Fruit fly (Drosophila melanogaster): ENCODE measurements around the gene CAH5.
A peak's percentile ranks its signal among the peaks of the same experiment; 100 is the strongest.

The CAH5 gene

dm6 chr3R:31262298-31262697 is at the start of gene CAH5:
CAH5 (plus strand) TSS chr3R:31262598.
- TF ChIP-seq woc (GFP tag; optimal IDR thresholded peaks at IDR 0.05), result no peak
- TF ChIP-seq Abd-B (GFP tag; optimal IDR thresholded peaks at IDR 0.05), result no peak
- TF ChIP-seq Sp1 (GFP tag; optimal IDR thresholded peaks at IDR 0.05), result no peak
- TF ChIP-seq CrebA (GFP tag; optimal IDR thresholded peaks at IDR 0.05; ENCODE audit: borderline replicate concordance), result no peak

dm6 chr3R:31213227-31213626 is 49.2 kb upstream of the CAH5 start, which contains the start of the genes Zwilch and CG1542:
Zwilch (minus strand) TSS chr3R:31213376.
CG1542 (plus strand) TSS chr3R:31213458.
- TF ChIP-seq GATAd (GFP tag; optimal IDR thresholded peaks at IDR 0.05) (no peak), Myc (optimal IDR thresholded peaks at IDR 0.05) (peak; percentile 59)

DNA sequence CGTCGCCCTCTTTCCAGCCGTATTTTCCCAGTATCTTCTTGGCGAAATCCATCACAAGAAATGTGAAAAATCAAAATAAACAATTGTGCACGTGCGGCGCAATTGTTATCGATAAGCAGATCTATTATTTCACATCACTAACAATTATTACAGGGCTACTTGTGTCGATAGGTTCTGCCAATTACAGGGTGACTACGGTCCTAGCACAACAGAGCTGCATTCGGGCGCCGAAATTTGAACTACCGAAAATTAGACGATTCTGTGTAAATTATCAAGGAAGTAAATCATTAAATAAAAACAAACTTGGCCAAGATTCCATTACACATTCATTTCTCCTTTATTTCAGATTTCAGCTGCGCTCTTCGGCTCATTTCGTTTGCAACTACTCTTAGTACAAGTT is 46.6 kb upstream of the CAH5 start, which contains the start of gene CG15561:
Gene CG15561 (minus strand): TSS at position 113 of the 400 bp plus-strand sequence.
- TF ChIP-seq jim (GFP tag; optimal IDR thresholded peaks at IDR 0.05) (no peak), tai (GFP tag; optimal IDR thresholded peaks at IDR 0.05) (no peak), dsf (GFP tag; optimal IDR thresholded peaks at IDR 0.05; ENCODE audit: borderline replicate concordance) (no peak), sage (GFP tag; optimal IDR thresholded peaks at IDR 0.05) (no peak), GATAd (GFP tag; optimal IDR thresholded peaks at IDR 0.05) (no peak), dl (GFP tag; optimal IDR thresholded peaks at IDR 0.05; ENCODE audit: insufficient read depth in 1 of 2, partially characterized antibody in 2 of 2) (no peak), Rel (GFP tag; optimal IDR thresholded peaks at IDR 0.05) (no peak), Rel (tag; optimal IDR thresholded peaks at IDR 0.05) (peak; percentile 45), sv (GFP tag; optimal IDR thresholded peaks at IDR 0.05) (no peak), br (GFP tag; optimal IDR thresholded peaks at IDR 0.05) (no peak), HLH106 (tag; optimal IDR thresholded peaks at IDR 0.05) (peak; percentile 36), Hr83 (GFP tag; optimal IDR thresholded peaks at IDR 0.05; ENCODE audit: poor library complexity, severe bottlenecking) (peak; percentile 80), rgr (GFP tag; optimal IDR thresholded peaks at IDR 0.05) (no peak), foxo (GFP tag; optimal IDR thresholded peaks at IDR 0.05) (no peak), Myc (optimal IDR thresholded peaks at IDR 0.05) (peak; percentile 27)

DNA sequence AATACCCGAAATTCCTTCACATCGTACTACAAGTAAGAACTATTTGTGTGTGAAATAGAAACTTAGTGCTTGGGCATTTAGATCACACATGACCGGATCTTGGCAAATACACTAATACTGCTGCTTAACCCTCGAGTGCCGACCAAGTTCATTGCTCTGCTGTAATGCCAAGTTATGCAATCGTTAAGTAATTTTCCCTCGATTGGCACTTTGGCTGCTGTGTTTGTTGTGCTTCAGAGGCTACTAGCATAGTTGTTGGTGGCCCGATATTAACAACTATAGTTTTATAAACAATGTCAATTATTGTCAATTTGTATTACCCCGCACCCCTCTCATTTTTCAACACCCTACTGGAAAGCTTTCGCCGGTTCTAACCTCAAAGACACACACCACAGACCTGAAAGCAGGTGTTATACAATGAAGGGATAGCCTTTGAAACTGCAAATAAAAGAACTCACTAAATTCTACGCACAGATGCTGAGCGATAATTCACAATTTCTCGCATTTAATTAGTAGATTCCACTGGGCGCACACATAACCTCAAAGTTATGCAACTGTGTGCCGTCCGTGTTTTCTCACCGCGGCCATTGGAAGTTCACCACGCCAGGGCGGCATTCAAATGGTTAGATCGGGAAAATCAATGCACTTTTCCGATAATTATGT is 44.1 kb upstream of the CAH5 start:
- TF ChIP-seq Sp1 (GFP tag; optimal IDR thresholded peaks at IDR 0.05), result peak; percentile 6
- no peak for TF ChIP-seq ey (GFP tag; optimal IDR thresholded peaks at IDR 0.05)
- TF ChIP-seq Myc (optimal IDR thresholded peaks at IDR 0.05), result peak; percentile 51
- no peak for TF ChIP-seq Rel (GFP tag; optimal IDR thresholded peaks at IDR 0.05)
- TF ChIP-seq Rel (tag; optimal IDR thresholded peaks at IDR 0.05), result peak; percentile 28

DNA sequence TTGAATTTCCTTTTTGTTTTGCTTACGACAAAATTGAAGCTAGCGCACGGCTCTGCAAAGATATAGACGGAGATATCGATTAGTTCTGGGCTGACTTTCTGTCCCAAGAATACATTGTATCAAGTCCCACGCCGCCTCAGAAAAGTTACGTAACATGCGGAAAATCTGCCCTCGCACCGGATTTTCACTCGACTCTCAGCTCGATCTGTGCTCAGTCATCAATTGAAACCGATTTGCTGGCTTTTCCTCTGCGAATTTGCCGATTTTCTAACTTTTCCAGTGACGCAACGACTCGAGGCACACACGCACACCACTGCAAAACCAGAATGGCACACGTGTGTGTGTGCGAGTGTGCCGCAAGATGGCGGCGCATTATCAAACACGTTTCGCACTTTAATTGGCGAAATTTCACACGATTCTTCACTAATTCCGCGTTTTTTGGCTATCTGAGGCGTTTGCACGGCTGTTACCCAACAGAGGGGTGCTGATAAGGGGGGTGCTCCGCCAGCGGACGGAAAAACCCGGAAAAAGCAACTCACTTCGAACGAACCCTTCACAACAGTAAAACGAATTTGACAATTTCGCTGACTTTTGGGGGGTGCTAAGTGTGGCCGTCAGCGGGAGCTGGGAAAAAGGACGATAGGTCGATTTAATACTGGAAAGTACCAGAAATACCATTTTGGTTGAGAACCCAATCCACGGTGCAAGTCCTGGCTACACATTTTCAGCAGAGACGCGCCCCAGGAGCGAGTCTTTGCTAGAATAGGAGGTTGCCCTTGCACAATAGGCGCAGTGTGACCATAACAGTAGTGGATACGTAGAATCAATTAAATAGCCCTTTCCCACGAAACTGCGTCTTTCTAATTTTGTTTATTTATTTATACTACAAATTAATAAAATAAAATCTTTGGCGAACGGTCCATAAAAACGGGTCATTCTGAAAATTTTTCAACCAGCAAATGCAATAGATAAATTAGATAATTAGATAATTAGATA is 43.1 kb upstream of the CAH5 start, which contains the start of gene ATPsynC:
Gene ATPsynC (minus strand): TSS at position 634 of the 996 bp plus-strand sequence.
- no peak for TF ChIP-seq lola (GFP tag; optimal IDR thresholded peaks at IDR 0.05)
- TF ChIP-seq h (GFP tag; optimal IDR thresholded peaks at IDR 0.05), result peak; percentile 59
- TF ChIP-seq tai (GFP tag; optimal IDR thresholded peaks at IDR 0.05), result no peak
- TF ChIP-seq dsf (GFP tag; optimal IDR thresholded peaks at IDR 0.05; ENCODE audit: borderline replicate concordance), result no peak
- TF ChIP-seq HLH106 (tag; optimal IDR thresholded peaks at IDR 0.05), result peak; percentile 7
- TF ChIP-seq sv (GFP tag; optimal IDR thresholded peaks at IDR 0.05), result peak; percentile 19
- TF ChIP-seq Rel (GFP tag; optimal IDR thresholded peaks at IDR 0.05), result no peak
- TF ChIP-seq Rel (tag; optimal IDR thresholded peaks at IDR 0.05), result peak; percentile 61
- no peak for TF ChIP-seq Hnf4 (GFP tag; optimal IDR thresholded peaks at IDR 0.05)
- no peak for TF ChIP-seq usp (GFP tag; optimal IDR thresholded peaks at IDR 0.05)
- no peak for TF ChIP-seq Jra (GFP tag; optimal IDR thresholded peaks at IDR 0.05)
- TF ChIP-seq jim (GFP tag; optimal IDR thresholded peaks at IDR 0.05), result no peak
- no peak for TF ChIP-seq Abd-B (GFP tag; optimal IDR thresholded peaks at IDR 0.05)
- TF ChIP-seq Hr78 (GFP tag; optimal IDR thresholded peaks at IDR 0.05), result peak; percentile 14
- TF ChIP-seq Dfd (GFP tag; optimal IDR thresholded peaks at IDR 0.05), result no peak
- TF ChIP-seq foxo (GFP tag; optimal IDR thresholded peaks at IDR 0.05), result peak in 1 of 2 experiments; percentile 30
- no peak for TF ChIP-seq CG32264 (GFP tag; optimal IDR thresholded peaks at IDR 0.05)
- TF ChIP-seq br (GFP tag; optimal IDR thresholded peaks at IDR 0.05), result peak; percentile 40
- TF ChIP-seq Hr83 (GFP tag; optimal IDR thresholded peaks at IDR 0.05; ENCODE audit: poor library complexity, severe bottlenecking), result peak; percentile 57
- no peak for TF ChIP-seq psq (GFP tag; optimal IDR thresholded peaks at IDR 0.05)
- no peak for TF ChIP-seq Dif (GFP tag; optimal IDR thresholded peaks at IDR 0.05; ENCODE audit: partially characterized antibody)
- peak; percentile 16 to 47 for TF ChIP-seq dl (GFP tag; optimal IDR thresholded peaks at IDR 0.05; ENCODE audit: insufficient read depth in 1 of 2, partially characterized antibody in 2 of 2)
- peak; percentile 95 for TF ChIP-seq N (GFP tag; optimal IDR thresholded peaks at IDR 0.05)
- TF ChIP-seq GATAd (GFP tag; optimal IDR thresholded peaks at IDR 0.05), result no peak
- TF ChIP-seq brk (GFP tag; optimal IDR thresholded peaks at IDR 0.05), result no peak
- no peak for TF ChIP-seq Vsx2 (GFP tag; optimal IDR thresholded peaks at IDR 0.05; ENCODE audit: partially characterized antibody)
- TF ChIP-seq Mio (GFP tag; optimal IDR thresholded peaks at IDR 0.05), result no peak
- TF ChIP-seq rgr (GFP tag; optimal IDR thresholded peaks at IDR 0.05), result peak; percentile 31
- no peak for TF ChIP-seq ey (GFP tag; optimal IDR thresholded peaks at IDR 0.05)
- TF ChIP-seq woc (GFP tag; optimal IDR thresholded peaks at IDR 0.05), result no peak
- TF ChIP-seq OdsH (GFP tag; optimal IDR thresholded peaks at IDR 0.05), result peak; percentile 2
- TF ChIP-seq Sp1 (GFP tag; optimal IDR thresholded peaks at IDR 0.05), result peak; percentile 75
- TF ChIP-seq Myc (optimal IDR thresholded peaks at IDR 0.05), result peak; percentile 4

Data from whole organism, wandering third instar larva.